Worm (Caenorhabditis elegans) whole organism, L2 larva: ENCODE data around the gene gem-4.
A peak's percentile ranks its signal among the peaks of the same experiment; 100 is the strongest.

Experiments used
- F13H6.1 ChIP-seq: sonication (generic microtip); optimal IDR thresholded peaks from 2 replicates; lab custom pipeline; 2016; ENCODE audit warnings: missing genetic modification characterization, missing compliant biosample characterization
- R02D3.7 ChIP-seq: fragments of 150-350 bp; optimal IDR thresholded peaks from 2 replicates; lab custom pipeline; 2014; ENCODE audit warnings: missing biosample characterization, missing genetic modification characterization
- blmp-1 ChIP-seq: sonication (generic microtip); optimal IDR thresholded peaks from 2 replicates; lab custom pipeline; 2017; ENCODE audit warnings: missing genetic modification characterization, mild to moderate bottlenecking, missing compliant biosample characterization, antibody characterized with exemption, moderate library complexity; ENCODE audit not compliant: insufficient read depth
- ceh-16 ChIP-seq: fragments of 150-350 bp; optimal IDR thresholded peaks from 2 replicates; lab custom pipeline; 2014; ENCODE audit warnings: missing biosample characterization, missing genetic modification characterization
- ceh-82 ChIP-seq: fragments of 150-350 bp; optimal IDR thresholded peaks from 2 replicates; lab custom pipeline; 2014; ENCODE audit warnings: missing biosample characterization, missing genetic modification characterization
- crh-2 ChIP-seq: sonication (generic microtip); optimal IDR thresholded peaks from 2 replicates; lab custom pipeline; 2017; ENCODE audit warnings: missing biosample characterization, missing genetic modification characterization
- elt-3 ChIP-seq: sonication (generic microtip); optimal IDR thresholded peaks from 2 replicates; lab custom pipeline; 2017; ENCODE audit warnings: missing biosample characterization, missing genetic modification characterization
- fos-1 ChIP-seq: fragments of 150-350 bp; optimal IDR thresholded peaks from 2 replicates; lab custom pipeline; 2014; ENCODE audit warnings: missing biosample characterization, missing genetic modification characterization
- lin-39 ChIP-seq: fragments of 150-350 bp; optimal IDR thresholded peaks from 2 replicates; lab custom pipeline; 2014; ENCODE audit warnings: missing biosample characterization, missing genetic modification reagents, missing genetic modification characterization
- mbf-1 ChIP-seq: sonication (generic microtip); optimal IDR thresholded peaks from 2 replicates; lab custom pipeline; 2017; ENCODE audit warnings: missing biosample characterization, missing genetic modification characterization
- mdl-1 ChIP-seq, 2 experiments: fragments of 150-350 bp in 1 of 2; sonication (generic microtip) in 1 of 2; optimal IDR thresholded peaks; 2 replicates each; lab custom pipeline; 2017; ENCODE audit warnings: missing biosample characterization in 2 of 2, missing genetic modification characterization in 2 of 2
- nhr-10 ChIP-seq: sonication (generic microtip); optimal IDR thresholded peaks from 2 replicates; lab custom pipeline; 2017; ENCODE audit warnings: missing biosample characterization, missing genetic modification characterization
- nhr-11 ChIP-seq: fragments of 150-350 bp; optimal IDR thresholded peaks from 2 replicates; lab custom pipeline; 2014; ENCODE audit warnings: missing biosample characterization, missing genetic modification characterization
- nhr-12 ChIP-seq: fragments of 150-350 bp; optimal IDR thresholded peaks from 2 replicates; lab custom pipeline; 2014; ENCODE audit warnings: missing biosample characterization, missing genetic modification characterization
- nhr-237 ChIP-seq: fragments of 150-350 bp; optimal IDR thresholded peaks from 2 replicates; lab custom pipeline; 2014; ENCODE audit warnings: missing biosample characterization, missing genetic modification characterization
- peb-1 ChIP-seq: fragments of 150-350 bp; optimal IDR thresholded peaks from 2 replicates; lab custom pipeline; 2014; ENCODE audit warnings: missing biosample characterization, missing genetic modification characterization
- sem-4 ChIP-seq: fragments of 150-350 bp; optimal IDR thresholded peaks from 2 replicates; lab custom pipeline; 2014; ENCODE audit warnings: missing biosample characterization, missing genetic modification reagents, missing genetic modification characterization
- sma-3 ChIP-seq: sonication (generic microtip); optimal IDR thresholded peaks from 2 replicates; lab custom pipeline; 2016; ENCODE audit warnings: missing genetic modification reagents, missing genetic modification characterization, missing compliant biosample characterization
- sma-9 ChIP-seq, 2 experiments: fragments of 150-350 bp in 1 of 2; sonication (generic microtip) in 1 of 2; optimal IDR thresholded peaks; 2 replicates each; lab custom pipeline; 2014 to 2016; ENCODE audit warnings: missing genetic modification characterization in 2 of 2, mild to moderate bottlenecking in 1 of 2, missing biosample characterization in 1 of 2, missing compliant biosample characterization in 1 of 2, missing genetic modification reagents in 1 of 2, moderate library complexity in 1 of 2
- unc-55 ChIP-seq: fragments of 150-350 bp; sonication (generic microtip); optimal IDR thresholded peaks from 3 replicates; lab custom pipeline; 2014; ENCODE audit warnings: missing biosample characterization, missing genetic modification reagents, missing genetic modification characterization
- zag-1 ChIP-seq: fragments of 150-350 bp; optimal IDR thresholded peaks from 2 replicates; lab custom pipeline; 2014; ENCODE audit warnings: missing biosample characterization, missing genetic modification characterization

The gem-4 gene

ce11 chrIV:11793170-11793569 is 47.7 kb downstream of the gem-4 start:
- TF ChIP-seq unc-55 (GFP tag; lab: Kevin White, UChicago) (peak; percentile 26), mdl-1 (tag; optimal IDR thresholded peaks at IDR 0.05; lab: Kevin White, UChicago) (no peak), peb-1 (tag; lab: Kevin White, UChicago) (no peak), ceh-16 (tag; lab: Kevin White, UChicago) (no peak), zag-1 (peak; percentile 18), lin-39 (no peak)
- TF ChIP-seq, all 48 proteins: peak for 2

ce11 chrIV:11795964-11796363 is 50.5 kb downstream of the gem-4 start:
- TF ChIP-seq elt-3 (tag; lab: Kevin White, UChicago) (no peak), ceh-16 (tag; lab: Kevin White, UChicago) (no peak), nhr-12 (tag; lab: Kevin White, UChicago) (no peak), nhr-10 (tag; lab: Kevin White, UChicago) (no peak), ceh-82 (tag; lab: Kevin White, UChicago) (no peak)

ce11 chrIV:11796818-11797217 is 51.4 kb downstream of the gem-4 start:
- TF ChIP-seq elt-3 (tag; lab: Kevin White, UChicago) (no peak), F13H6.1 (no peak), mbf-1 (tag; lab: Kevin White, UChicago) (no peak), nhr-237 (tag; lab: Kevin White, UChicago) (no peak), sem-4 (tag; lab: Kevin White, UChicago) (no peak), mdl-1 (tag; optimal IDR thresholded peaks at IDR 0.05; lab: Kevin White, UChicago) (no peak), sma-3 (GFP tag; lab: Kevin White, UChicago) (no peak), fos-1 (tag; lab: Kevin White, UChicago) (no peak), nhr-12 (tag; lab: Kevin White, UChicago) (no peak), sma-9 (GFP tag; optimal IDR thresholded peaks at IDR 0.05; lab: Kevin White, UChicago) (no peak), sma-9 (tag; optimal IDR thresholded peaks at IDR 0.05; lab: Kevin White, UChicago) (no peak), crh-2 (no peak), nhr-11 (no peak), R02D3.7 (tag; lab: Kevin White, UChicago) (no peak), blmp-1 (no peak)
